Worm (Caenorhabditis elegans) whole organism, L1 larva: ENCODE data around the gene M02E1.4.

Source experiments
- C34B4.2 ChIP-seq: sonication (generic microtip); optimal IDR thresholded peaks from 2 replicates; lab custom pipeline; 2017; ENCODE audit warnings: mild to moderate bottlenecking, missing genetic modification characterization, missing compliant biosample characterization
- F16B12.6 ChIP-seq: fragments of 150-350 bp; optimal IDR thresholded peaks from 2 replicates; lab custom pipeline; 2014; ENCODE audit warnings: missing biosample characterization, missing genetic modification characterization
- Y116A8C.19 ChIP-seq: sonication (generic microtip); optimal IDR thresholded peaks from 2 replicates; lab custom pipeline; 2016; ENCODE audit warnings: missing compliant biosample characterization, missing genetic modification characterization, borderline replicate concordance
- aha-1 ChIP-seq: fragments of 150-350 bp; optimal IDR thresholded peaks from 2 replicates; lab custom pipeline; 2014; ENCODE audit warnings: missing biosample characterization, missing genetic modification characterization
- ces-1 ChIP-seq: fragments of 150-350 bp; optimal IDR thresholded peaks from 2 replicates; lab custom pipeline; 2014; ENCODE audit warnings: missing biosample characterization, missing genetic modification reagents, missing genetic modification characterization
- efl-3 ChIP-seq: fragments of 200-800 bp; sonication (Bioruptor generic); optimal IDR thresholded peaks from 2 replicates; lab custom pipeline; 2018; ENCODE audit warnings: mild to moderate bottlenecking, missing genetic modification characterization, missing compliant biosample characterization
- egl-13 ChIP-seq: sonication (generic microtip); optimal IDR thresholded peaks from 2 replicates; lab custom pipeline; 2016; ENCODE audit warnings: missing genotype, missing genetic modification reagents, missing genetic modification characterization, missing compliant biosample characterization
- elt-2 ChIP-seq: sonication (generic microtip); optimal IDR thresholded peaks from 2 replicates; lab custom pipeline; 2016; ENCODE audit warnings: missing genetic modification characterization, mild to moderate bottlenecking, inconsistent platforms, missing compliant biosample characterization, missing genetic modification reagents
- fkh-10 ChIP-seq: sonication (generic microtip); optimal IDR thresholded peaks from 2 replicates; lab custom pipeline; 2017; ENCODE audit warnings: missing biosample characterization, missing genetic modification reagents, missing genetic modification characterization
- fos-1 ChIP-seq: fragments of 150-350 bp; optimal IDR thresholded peaks from 2 replicates; lab custom pipeline; 2014; ENCODE audit warnings: missing biosample characterization, missing genetic modification characterization
- hlh-17 ChIP-seq: fragments of 200-800 bp; sonication (Bioruptor generic); optimal IDR thresholded peaks from 2 replicates; lab custom pipeline; 2018; ENCODE audit warnings: missing genetic modification characterization, mild to moderate bottlenecking, missing compliant biosample characterization, moderate library complexity, borderline replicate concordance
- hpl-2 ChIP-seq: fragments of 150-350 bp; optimal IDR thresholded peaks from 2 replicates; lab custom pipeline; 2014; ENCODE audit warnings: missing biosample characterization, missing genetic modification reagents, missing genetic modification characterization
- lin-13 ChIP-seq: fragments of 150-350 bp; optimal IDR thresholded peaks from 2 replicates; lab custom pipeline; 2014; ENCODE audit warnings: missing biosample characterization, missing genetic modification reagents, missing genetic modification characterization
- lin-14 ChIP-seq: fragments of 200-800 bp; sonication (Bioruptor generic); optimal IDR thresholded peaks from 2 replicates; lab custom pipeline; 2018; ENCODE audit warnings: mild to moderate bottlenecking, missing genetic modification characterization, moderate library complexity, missing compliant biosample characterization
- lin-35 ChIP-seq, 2 experiments: fragments of 150-350 bp; optimal IDR thresholded peaks; 2 replicates each; lab custom pipeline; 2014; ENCODE audit warnings: missing biosample characterization in 2 of 2, missing genetic modification characterization in 2 of 2, missing genetic modification reagents in 2 of 2
- mab-9 ChIP-seq: fragments of 200-800 bp; sonication (Bioruptor generic); IDR thresholded peaks from 2 replicates; pipeline ENCODE4 v1.3.6; 2022; ENCODE audit warnings: missing genetic modification reagents, missing genetic modification characterization, missing compliant biosample characterization
- mef-2 ChIP-seq: fragments of 150-350 bp; optimal IDR thresholded peaks from 2 replicates; lab custom pipeline; 2014; ENCODE audit warnings: missing biosample characterization, missing genetic modification characterization
- nhr-11 ChIP-seq: fragments of 150-350 bp; optimal IDR thresholded peaks from 2 replicates; lab custom pipeline; 2014; ENCODE audit warnings: missing biosample characterization, missing genetic modification characterization
- nhr-20 ChIP-seq: sonication (generic microtip); optimal IDR thresholded peaks from 2 replicates; lab custom pipeline; 2016; ENCODE audit warnings: mild to moderate bottlenecking, missing genetic modification characterization, missing compliant biosample characterization
- nhr-71 ChIP-seq: sonication (generic microtip); optimal IDR thresholded peaks from 2 replicates; lab custom pipeline; 2016; ENCODE audit warnings: mild to moderate bottlenecking, missing genetic modification characterization, moderate library complexity, missing compliant biosample characterization
- nhr-85 ChIP-seq: sonication (generic microtip); peaks from one replicate; lab custom pipeline; 2016; ENCODE audit warnings: missing genetic modification characterization, inconsistent platforms, missing compliant biosample characterization
- pag-3 ChIP-seq: sonication (generic microtip); optimal IDR thresholded peaks from 2 replicates; lab custom pipeline; 2017; ENCODE audit warnings: missing genetic modification characterization, mild to moderate bottlenecking, missing compliant biosample characterization, antibody characterized with exemption, borderline replicate concordance; ENCODE audit not compliant: insufficient read depth
- pax-3 ChIP-seq: fragments of 200-800 bp; sonication (Bioruptor generic); optimal IDR thresholded peaks from 2 replicates; lab custom pipeline; 2018; ENCODE audit warnings: mild to moderate bottlenecking, missing genetic modification characterization, moderate library complexity, missing compliant biosample characterization
- pqm-1 ChIP-seq: sonication (generic microtip); optimal IDR thresholded peaks from 3 replicates; lab custom pipeline; 2017; ENCODE audit warnings: missing biosample characterization, missing genetic modification characterization
- rnt-1 ChIP-seq: sonication (generic microtip); optimal IDR thresholded peaks from 2 replicates; lab custom pipeline; 2016; ENCODE audit warnings: mild to moderate bottlenecking, missing genetic modification characterization, moderate library complexity, missing compliant biosample characterization
- skn-1 ChIP-seq: fragments of 150-350 bp; optimal IDR thresholded peaks from 2 replicates; lab custom pipeline; 2014; ENCODE audit warnings: missing biosample characterization, missing genetic modification characterization
- snu-23 ChIP-seq: sonication (generic microtip); optimal IDR thresholded peaks from 2 replicates; lab custom pipeline; 2016; ENCODE audit warnings: missing genetic modification characterization, missing compliant biosample characterization
- sox-4 ChIP-seq: sonication (generic microtip); optimal IDR thresholded peaks from 2 replicates; lab custom pipeline; 2016; ENCODE audit warnings: missing genetic modification characterization, missing compliant biosample characterization
- swsn-7 ChIP-seq: sonication (generic microtip); optimal IDR thresholded peaks from 2 replicates; lab custom pipeline; 2016; ENCODE audit warnings: missing genetic modification characterization, missing compliant biosample characterization
- tbx-2 ChIP-seq: sonication (generic microtip); optimal IDR thresholded peaks from 2 replicates; lab custom pipeline; 2016; ENCODE audit warnings: missing genetic modification characterization, missing compliant biosample characterization
- tlp-1 ChIP-seq: fragments of 150-350 bp; optimal IDR thresholded peaks from 2 replicates; lab custom pipeline; 2014; ENCODE audit warnings: missing biosample characterization, missing genetic modification characterization
- unc-130 ChIP-seq: fragments of 150-350 bp; optimal IDR thresholded peaks from 2 replicates; lab custom pipeline; 2017; ENCODE audit warnings: missing biosample characterization, missing genetic modification characterization, inconsistent platforms
- unc-30 ChIP-seq: sonication (generic microtip); optimal IDR thresholded peaks from 2 replicates; lab custom pipeline; 2017; ENCODE audit warnings: missing biosample characterization, missing genetic modification characterization
- unc-86 ChIP-seq: sonication (generic microtip); optimal IDR thresholded peaks from 2 replicates; lab custom pipeline; 2016; ENCODE audit warnings: missing genetic modification characterization, missing compliant biosample characterization
- unc-98 ChIP-seq: fragments of 200-800 bp; sonication (Bioruptor generic); IDR thresholded peaks from 2 replicates; pipeline ENCODE4 v1.3.6; 2022; ENCODE audit warnings: missing genetic modification characterization, missing compliant biosample characterization
- vab-15 ChIP-seq: sonication (generic microtip); optimal IDR thresholded peaks from 2 replicates; lab custom pipeline; 2017; ENCODE audit warnings: missing genotype, mild to moderate bottlenecking, missing genetic modification characterization, missing compliant biosample characterization
- zag-1 ChIP-seq: fragments of 150-350 bp; optimal IDR thresholded peaks from 2 replicates; lab custom pipeline; 2014; ENCODE audit warnings: missing biosample characterization, missing genetic modification characterization
- zip-4 ChIP-seq: fragments of 200-800 bp; sonication (Bioruptor generic); optimal IDR thresholded peaks from 2 replicates; lab custom pipeline; 2018; ENCODE audit warnings: mild to moderate bottlenecking, missing genetic modification characterization, moderate library complexity, missing compliant biosample characterization

M02E1.4 gene

DNA sequence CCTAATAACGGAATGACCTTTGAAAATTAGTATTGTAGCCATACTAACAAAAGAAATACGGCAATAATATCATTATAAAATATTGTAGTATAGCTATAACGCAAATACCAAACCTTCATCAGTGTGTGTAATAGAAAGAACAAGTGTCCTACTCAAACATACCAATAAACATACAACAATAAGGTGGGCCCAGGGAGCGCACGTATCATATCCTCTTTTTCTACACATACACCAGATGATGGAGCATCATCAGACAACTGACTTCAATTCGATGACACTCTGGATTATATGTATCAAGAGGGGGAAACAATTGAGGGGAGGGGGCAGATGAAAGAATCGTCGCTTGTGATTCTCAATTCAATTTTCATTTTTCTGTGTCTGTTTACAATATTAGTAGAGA lies 12.8 kb upstream of the M02E1.4 start:
- TF ChIP-seq efl-3 (GFP tag; lab: Kevin White, UChicago) (no peak), nhr-71 (peak; percentile 25), pag-3 (no peak), pax-3 (tag; lab: Kevin White, UChicago) (no peak), rnt-1 (peak; percentile 34), unc-30 (no peak), zip-4 (no peak), snu-23 (GFP tag; lab: Kevin White, UChicago) (peak; percentile 15), skn-1 (tag; lab: Kevin White, UChicago) (no peak), lin-14 (GFP tag; lab: Kevin White, UChicago) (peak; percentile 57), C34B4.2 (tag; lab: Kevin White, UChicago) (no peak), lin-13 (GFP tag; lab: Kevin White, UChicago) (no peak), nhr-20 (tag; lab: Kevin White, UChicago) (no peak), Y116A8C.19 (tag; lab: Kevin White, UChicago) (no peak), nhr-85 (tag; lab: Kevin White, UChicago) (no peak), hpl-2 (GFP tag; lab: Kevin White, UChicago) (no peak)
- TF ChIP-seq, all 84 proteins: peak for 4

DNA sequence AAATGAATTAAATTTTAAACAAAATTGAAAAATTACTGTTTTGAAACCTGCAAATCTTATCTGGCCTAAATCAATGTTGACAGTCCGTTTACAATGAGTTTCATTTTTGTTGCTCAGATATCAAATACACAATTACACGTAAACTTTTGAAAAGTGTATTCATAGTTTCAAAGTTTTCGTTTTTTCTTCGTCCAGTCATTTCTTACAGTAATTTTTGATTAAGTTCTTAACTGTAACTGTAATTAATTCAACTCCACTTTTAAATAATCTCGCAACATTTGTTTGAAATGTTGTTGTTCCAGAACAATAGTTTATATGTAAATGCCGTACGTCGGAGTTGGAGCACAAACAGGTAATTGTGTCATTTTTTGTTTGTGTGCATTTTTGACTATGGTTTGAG lies 11.5 kb upstream of the M02E1.4 start, which contains the start of gene gcp-2.1:
gcp-2.1 (plus strand) TSS at position 301 of the 400 bp plus-strand sequence.
- no peak for TF ChIP-seq Y116A8C.19 (tag; lab: Kevin White, UChicago)
- TF ChIP-seq F16B12.6 (tag; lab: Kevin White, UChicago) = no peak
- no peak for TF ChIP-seq nhr-11 (tag; lab: Kevin White, UChicago)
- no peak for TF ChIP-seq tbx-2
- no peak for TF ChIP-seq zag-1 (tag; lab: Kevin White, UChicago)

DNA sequence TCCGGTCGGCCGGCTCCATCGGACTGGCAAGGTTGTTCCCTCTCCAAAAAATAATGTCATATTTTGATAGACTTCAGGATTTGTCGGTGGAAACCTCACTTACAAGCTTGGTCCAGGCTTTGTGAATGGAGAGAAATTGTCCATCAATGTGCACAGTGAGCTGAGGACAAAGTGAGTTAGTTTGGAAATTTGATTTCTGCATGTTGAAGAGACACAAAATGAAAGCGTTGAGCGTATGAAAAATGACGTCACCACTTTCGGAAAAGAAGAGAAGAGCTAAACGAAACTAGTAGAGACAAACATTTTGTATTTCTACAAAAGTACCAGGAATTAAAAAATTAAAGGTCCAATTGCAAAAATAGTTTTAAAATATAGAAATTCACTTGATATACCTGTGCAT lies 8.0 kb upstream of the M02E1.4 start:
- no peak for TF ChIP-seq egl-13
- no peak for TF ChIP-seq fos-1 (tag; lab: Kevin White, UChicago)
- no peak for TF ChIP-seq Y116A8C.19 (tag; lab: Kevin White, UChicago)
- TF ChIP-seq tlp-1 (tag; lab: Kevin White, UChicago) = no peak
- no peak for TF ChIP-seq lin-35 (GFP tag; optimal IDR thresholded peaks at IDR 0.05; lab: Kevin White, UChicago)
- peak; percentile 82 for TF ChIP-seq fkh-10
- no peak for TF ChIP-seq hlh-17 (GFP tag; lab: Kevin White, UChicago)
- TF ChIP-seq elt-2 (tag; lab: Kevin White, UChicago) = no peak
- no peak for TF ChIP-seq pqm-1
- no peak for TF ChIP-seq mab-9 (GFP tag; lab: Robert Waterston, UW)
- TF ChIP-seq lin-14 (GFP tag; lab: Kevin White, UChicago) = peak; percentile 48
- TF ChIP-seq aha-1 = no peak
- TF ChIP-seq unc-86 (tag; lab: Kevin White, UChicago) = no peak
- no peak for TF ChIP-seq swsn-7 (tag; lab: Kevin White, UChicago)
- no peak for TF ChIP-seq F16B12.6 (tag; lab: Kevin White, UChicago)
- TF ChIP-seq unc-30 = no peak
- no peak for TF ChIP-seq snu-23 (GFP tag; lab: Kevin White, UChicago)
- peak; percentile 65 for TF ChIP-seq ces-1 (GFP tag; lab: Kevin White, UChicago)
- no peak for TF ChIP-seq skn-1 (tag; lab: Kevin White, UChicago)

DNA sequence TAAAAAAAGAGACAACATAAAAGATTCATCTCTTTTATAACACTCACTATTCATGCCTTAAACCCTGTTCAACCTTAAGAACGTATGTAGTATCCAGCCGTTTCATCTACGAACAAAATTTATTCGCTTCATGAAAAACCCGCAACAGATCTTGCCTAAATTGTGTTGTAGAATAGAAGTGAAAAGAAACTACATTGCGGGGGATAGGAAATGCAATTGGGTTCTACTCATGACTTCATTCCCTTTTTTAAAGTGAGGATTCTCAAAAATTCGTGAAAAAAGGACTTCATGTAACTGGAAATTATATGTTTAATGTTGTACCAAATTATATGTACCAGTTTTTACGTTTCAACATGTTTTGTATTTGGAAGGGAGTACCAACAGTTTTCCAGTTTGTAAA lies 4.0 kb upstream of the M02E1.4 start:
- TF ChIP-seq unc-98 (no peak), fkh-10 (peak; percentile 67)

DNA sequence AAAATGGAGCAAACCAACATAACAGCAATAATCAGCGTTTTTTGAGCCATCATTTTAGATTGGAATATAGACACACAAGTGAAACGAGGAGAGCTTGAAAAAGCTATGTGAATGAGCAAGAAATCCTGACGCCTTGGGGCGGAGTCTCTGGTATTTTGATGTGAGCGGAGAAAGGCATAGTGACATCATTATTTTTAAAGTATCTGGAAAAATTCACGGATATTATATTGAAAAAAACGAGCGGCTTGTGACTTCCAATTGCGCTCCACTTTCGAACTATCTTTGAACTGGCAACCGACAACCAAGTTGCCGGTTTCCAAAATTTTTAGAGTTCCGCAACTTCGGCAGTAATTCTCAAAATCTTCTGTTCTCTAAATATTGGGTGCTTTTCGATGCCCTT lies 1.9 kb upstream of the M02E1.4 start, which contains the start of gene nlp-64:
nlp-64 (minus strand) TSS at position 101 of the 400 bp plus-strand sequence.
- TF ChIP-seq nhr-85 (tag; lab: Kevin White, UChicago) (no peak), sox-4 (tag; lab: Kevin White, UChicago) (no peak), unc-130 (tag; lab: Kevin White, UChicago) (no peak), vab-15 (tag; lab: Kevin White, UChicago) (no peak), mef-2 (no peak)
